Fruit fly (Drosophila melanogaster) whole organism, wandering third instar larva: ENCODE results near the gene RpL27A.

Experiments used
- Abd-B ChIP-seq: fragments of >200 bp; optimal IDR thresholded peaks from 2 replicates; lab custom pipeline; 2017; ENCODE audit warnings: missing biosample characterization, missing genetic modification characterization
- CG32264 ChIP-seq: fragments of 200-800 bp; sonication (Bioruptor generic); optimal IDR thresholded peaks from 2 replicates; lab custom pipeline; 2016; ENCODE audit warnings: missing biosample characterization, missing genetic modification characterization
- CG9705 ChIP-seq: fragments of 200-800 bp; sonication (Bioruptor generic); optimal IDR thresholded peaks from 2 replicates; lab custom pipeline; 2018; ENCODE audit warnings: missing biosample characterization, mild to moderate bottlenecking, missing genetic modification characterization
- CrebA ChIP-seq: fragments of 200-800 bp; sonication (Bioruptor generic); optimal IDR thresholded peaks from 2 replicates; lab custom pipeline; 2016; ENCODE audit warnings: missing biosample characterization, mild to moderate bottlenecking, missing genetic modification characterization, borderline replicate concordance
- Dif ChIP-seq: fragments of 200-275, 200-300 bp; sonication (Bioruptor generic); optimal IDR thresholded peaks from 2 replicates; lab custom pipeline; 2018; ENCODE audit warnings: missing biosample characterization, missing genetic modification characterization; ENCODE audit not compliant: partially characterized antibody
- GATAd ChIP-seq: sonication (Bioruptor generic); optimal IDR thresholded peaks from 2 replicates; lab custom pipeline; 2016; ENCODE audit warnings: missing biosample characterization, missing genetic modification characterization
- HLH106 ChIP-seq: fragments of 200-800 bp; optimal IDR thresholded peaks from 3 replicates; lab custom pipeline; 2019; ENCODE audit warnings: missing biosample characterization, mild to moderate bottlenecking, missing genetic modification characterization, moderate library complexity
- Hnf4 ChIP-seq: fragments of 200-800 bp; sonication (Bioruptor generic); optimal IDR thresholded peaks from 2 replicates; lab custom pipeline; 2016; ENCODE audit warnings: missing biosample characterization, mild to moderate bottlenecking, missing genetic modification characterization
- Hr78 ChIP-seq: fragments of >200 bp; optimal IDR thresholded peaks from 2 replicates; lab custom pipeline; 2017; ENCODE audit warnings: missing biosample characterization, missing genetic modification characterization
- Hr83 ChIP-seq: fragments of 200-300 bp; sonication (Bioruptor generic); optimal IDR thresholded peaks from 2 replicates; lab custom pipeline; 2016; ENCODE audit warnings: missing biosample characterization, mild to moderate bottlenecking, missing genetic modification characterization, moderate library complexity; ENCODE audit not compliant: poor library complexity, severe bottlenecking
- Jra ChIP-seq: sonication (Bioruptor generic); optimal IDR thresholded peaks from 2 replicates; lab custom pipeline; 2016; ENCODE audit warnings: missing biosample characterization, missing genetic modification characterization
- Mio ChIP-seq: sonication (Bioruptor generic); optimal IDR thresholded peaks from 2 replicates; lab custom pipeline; 2016; ENCODE audit warnings: missing biosample characterization, missing genetic modification characterization
- Myc ChIP-seq: fragments of >200 bp; optimal IDR thresholded peaks from 2 replicates; lab custom pipeline; 2017
- N ChIP-seq: fragments of >200 bp; optimal IDR thresholded peaks from 2 replicates; lab custom pipeline; 2018; ENCODE audit warnings: missing biosample characterization, missing external identifiers, missing genetic modification characterization
- OdsH ChIP-seq: fragments of 200-800 bp; sonication (Bioruptor generic); optimal IDR thresholded peaks from 2 replicates; lab custom pipeline; 2016; ENCODE audit warnings: missing biosample characterization, mild to moderate bottlenecking, missing genetic modification characterization
- Rel ChIP-seq, 2 experiments: fragments of 200-800 bp; sonication (Bioruptor generic) in 1 of 2; optimal IDR thresholded peaks; 2 replicates in 1 of 2; 3 replicates in 1 of 2; lab custom pipeline; 2016 to 2019; ENCODE audit warnings: mild to moderate bottlenecking in 2 of 2, missing biosample characterization in 2 of 2, missing genetic modification characterization in 2 of 2, moderate library complexity in 1 of 2
- Sp1 ChIP-seq: fragments of 200-800 bp; sonication (Bioruptor generic); optimal IDR thresholded peaks from 3 replicates; lab custom pipeline; 2019; ENCODE audit warnings: missing biosample characterization, mild to moderate bottlenecking, missing genetic modification characterization, moderate library complexity
- Vsx2 ChIP-seq: fragments of 200-300, 225-300 bp; sonication (Bioruptor generic); optimal IDR thresholded peaks from 2 replicates; lab custom pipeline; 2018; ENCODE audit warnings: missing biosample characterization, missing genetic modification characterization; ENCODE audit not compliant: partially characterized antibody
- br ChIP-seq: fragments of 200-800 bp; sonication (Bioruptor generic); optimal IDR thresholded peaks from 2 replicates; lab custom pipeline; 2016; ENCODE audit warnings: missing biosample characterization, missing genetic modification characterization
- brk ChIP-seq: fragments of 200-800 bp; sonication (Bioruptor generic); optimal IDR thresholded peaks from 2 replicates; lab custom pipeline; 2016; ENCODE audit warnings: missing biosample characterization, mild to moderate bottlenecking, missing genetic modification characterization
- dl ChIP-seq, 2 experiments: fragments of 175-275, 200-275 bp in 1 of 2; fragments of 200-275 bp in 1 of 2; sonication (Bioruptor generic); optimal IDR thresholded peaks; lab custom pipeline; 2018; ENCODE audit warnings: mild to moderate bottlenecking in 2 of 2, missing biosample characterization in 2 of 2, missing genetic modification characterization in 2 of 2, moderate library complexity in 2 of 2; ENCODE audit not compliant: partially characterized antibody in 2 of 2, insufficient read depth in 1 of 2
- dmrt93B ChIP-seq: fragments of 200-800 bp; sonication (Bioruptor generic); optimal IDR thresholded peaks from 2 replicates; lab custom pipeline; 2018; ENCODE audit warnings: missing biosample characterization, mild to moderate bottlenecking, missing genetic modification characterization
- dsf ChIP-seq: sonication (Bioruptor generic); optimal IDR thresholded peaks from 2 replicates; lab custom pipeline; 2016; ENCODE audit warnings: missing biosample characterization, missing genetic modification characterization, borderline replicate concordance
- ey ChIP-seq: fragments of 200-800 bp; sonication (Bioruptor generic); optimal IDR thresholded peaks from 2 replicates; lab custom pipeline; 2016; ENCODE audit warnings: missing biosample characterization, missing genetic modification characterization
- foxo ChIP-seq, 2 experiments: fragments of 200-800 bp; sonication (Bioruptor generic); optimal IDR thresholded peaks; 2 replicates in 1 of 2; 3 replicates in 1 of 2; lab custom pipeline; 2016 to 2017; ENCODE audit warnings: missing biosample characterization in 2 of 2, missing genetic modification characterization in 2 of 2
- fru ChIP-seq: fragments of 200-800 bp; sonication (Bioruptor generic); optimal IDR thresholded peaks from 3 replicates; lab custom pipeline; 2016; ENCODE audit warnings: missing biosample characterization, mild to moderate bottlenecking, missing genetic modification characterization
- h ChIP-seq: fragments of 200-800 bp; sonication (Bioruptor generic); optimal IDR thresholded peaks from 3 replicates; lab custom pipeline; 2016; ENCODE audit warnings: missing biosample characterization, mild to moderate bottlenecking, missing genetic modification characterization
- lola ChIP-seq: fragments of >200 bp; optimal IDR thresholded peaks from 2 replicates; lab custom pipeline; 2017; ENCODE audit warnings: missing biosample characterization, missing genetic modification characterization
- pan ChIP-seq: fragments of >200 bp; optimal IDR thresholded peaks from 2 replicates; lab custom pipeline; 2017
- psq ChIP-seq: fragments of 200-800 bp; sonication (Bioruptor generic); optimal IDR thresholded peaks from 3 replicates; lab custom pipeline; 2017; ENCODE audit warnings: missing biosample characterization, mild to moderate bottlenecking, missing genetic modification characterization, moderate library complexity
- rgr ChIP-seq: fragments of 200-800 bp; sonication (Bioruptor generic); optimal IDR thresholded peaks from 3 replicates; lab custom pipeline; 2016; ENCODE audit warnings: missing biosample characterization, mild to moderate bottlenecking, missing genetic modification characterization
- sage ChIP-seq: fragments of 200-800 bp; sonication (Bioruptor generic); optimal IDR thresholded peaks from 2 replicates; lab custom pipeline; 2016; ENCODE audit warnings: missing biosample characterization, mild to moderate bottlenecking, missing genetic modification characterization
- sv ChIP-seq: fragments of 200-800 bp; sonication (Bioruptor generic); optimal IDR thresholded peaks from 3 replicates; lab custom pipeline; 2016; ENCODE audit warnings: missing biosample characterization, missing genetic modification characterization
- tai ChIP-seq: sonication (Bioruptor generic); optimal IDR thresholded peaks from 2 replicates; lab custom pipeline; 2016; ENCODE audit warnings: missing biosample characterization, missing genetic modification characterization
- woc ChIP-seq: sonication (Bioruptor generic); optimal IDR thresholded peaks from 2 replicates; lab custom pipeline; 2016; ENCODE audit warnings: missing biosample characterization, mild to moderate bottlenecking, missing genetic modification characterization

Gene RpL27A

dm6 chr2L:4458119-4459056 lies at the start of gene RpL27A:
RpL27A (minus strand) TSS chr2L:4458364.
- TF ChIP-seq Myc (lab: Kevin White, UChicago) (peak; percentile 40), Abd-B (GFP tag; lab: Kevin White, UChicago) (no peak), Rel (GFP tag; optimal IDR thresholded peaks at IDR 0.05; lab: Kevin White, UChicago) (no peak), Rel (tag; optimal IDR thresholded peaks at IDR 0.05; lab: Kevin White, UChicago) (peak; percentile 57), Hnf4 (GFP tag; lab: Kevin White, UChicago) (no peak), pan (no peak), foxo (GFP tag; optimal IDR thresholded peaks at IDR 0.05; lab: Kevin White, UChicago) (peak in 1 of 2 experiments; percentile 67), CG32264 (GFP tag; lab: Kevin White, UChicago) (no peak), lola (GFP tag; lab: Kevin White, UChicago) (no peak), woc (no peak), Sp1 (GFP tag; lab: Kevin White, UChicago) (peak; percentile 85), CG9705 (GFP tag; lab: Kevin White, UChicago) (peak; percentile 76), sv (GFP tag; lab: Kevin White, UChicago) (peak; percentile 56), fru (GFP tag; lab: Kevin White, UChicago) (peak; percentile 20), ey (GFP tag; lab: Kevin White, UChicago) (peak; percentile 17), HLH106 (peak; percentile 61), N (GFP tag; lab: Kevin White, UChicago) (peak; percentile 78), brk (GFP tag; lab: Kevin White, UChicago) (no peak), dl (GFP tag; optimal IDR thresholded peaks at IDR 0.05; lab: Kevin White, UChicago; ENCODE audit: insufficient read depth in 1 of 2, partially characterized antibody in 2 of 2) (no peak), Jra (GFP tag; lab: Kevin White, UChicago) (no peak), br (peak; percentile 69), sage (no peak), Dif (GFP tag; lab: Kevin White, UChicago) (peak; percentile 45), CrebA (GFP tag; lab: Kevin White, UChicago) (no peak), OdsH (GFP tag; lab: Kevin White, UChicago) (peak; percentile 19), Hr78 (GFP tag; lab: Kevin White, UChicago) (no peak), dsf (GFP tag; lab: Kevin White, UChicago) (no peak), tai (GFP tag; lab: Kevin White, UChicago) (no peak), dmrt93B (GFP tag; lab: Kevin White, UChicago) (peak; percentile 73), psq (GFP tag; lab: Kevin White, UChicago) (peak; percentile 41), Hr83 (GFP tag; lab: Kevin White, UChicago) (peak; percentile 92), h (GFP tag; lab: Kevin White, UChicago) (peak; percentile 52), GATAd (GFP tag; lab: Kevin White, UChicago) (no peak), rgr (GFP tag; lab: Kevin White, UChicago) (peak; percentile 87), Vsx2 (GFP tag; lab: Kevin White, UChicago) (no peak)

dm6 chr2L:4477978-4478377 lies 19.8 kb upstream of the RpL27A start:
- no peak for TF ChIP-seq psq (GFP tag; lab: Kevin White, UChicago)
- TF ChIP-seq, all 38 proteins: peak for 0

- TF ChIP-seq br (no peak), HLH106 (no peak), h (GFP tag; lab: Kevin White, UChicago) (peak; percentile 52), N (GFP tag; lab: Kevin White, UChicago) (no peak), Hr78 (GFP tag; lab: Kevin White, UChicago) (no peak), CrebA (GFP tag; lab: Kevin White, UChicago) (no peak), CG32264 (GFP tag; lab: Kevin White, UChicago) (no peak), Mio (no peak), Dif (GFP tag; lab: Kevin White, UChicago) (peak; percentile 28), Jra (GFP tag; lab: Kevin White, UChicago) (no peak), Vsx2 (GFP tag; lab: Kevin White, UChicago) (no peak)
These were observed 18.6 kb upstream of the RpL27A start, which contains the start of gene ine for dm6 chr2L:4476672-4477273. ine (minus strand) TSS chr2L:4477022.
